Worm (Caenorhabditis elegans): ENCODE data around the gene grl-1.

The grl-1 gene

DNA sequence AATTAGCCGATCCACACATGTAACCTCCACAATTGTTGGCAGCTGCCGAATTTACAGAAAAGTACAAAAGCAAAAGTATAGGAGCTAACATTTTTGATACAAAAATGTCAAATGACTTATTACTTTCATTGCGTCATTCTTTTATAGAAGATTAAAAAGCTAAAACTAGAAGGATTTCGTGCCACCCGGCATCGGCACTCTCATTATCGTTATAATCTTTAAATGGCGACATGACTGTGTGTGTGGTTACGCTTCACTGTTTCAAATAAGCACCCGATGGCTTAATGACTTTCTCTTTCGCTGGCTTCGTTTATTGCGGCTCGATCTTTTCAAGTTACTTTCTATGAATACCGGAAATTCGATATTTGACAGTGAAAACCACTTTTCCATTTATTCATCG, at the start of gene grl-1:
grl-1 (minus strand) TSS at position 101 of the 400 bp plus-strand sequence.
- TF ChIP-seq klf-2 (GFP tag; conservative IDR thresholded peaks at IDR 0.05) = no peak
- no peak for TF ChIP-seq ref-1 (GFP tag; conservative IDR thresholded peaks at IDR 0.05)
- TF ChIP-seq cog-1 (tag; optimal IDR thresholded peaks at IDR 0.05) = no peak
- no peak for TF ChIP-seq med-1 (GFP tag; optimal IDR thresholded peaks at IDR 0.05; ENCODE audit: insufficient read depth)
- TF ChIP-seq ztf-29 (GFP tag; IDR thresholded peaks at IDR 0.05) = no peak
- no peak for TF ChIP-seq flt-1 (GFP tag; IDR thresholded peaks at IDR 0.05)
- no peak for TF ChIP-seq tab-1 (GFP tag; IDR thresholded peaks at IDR 0.05)
- no peak for TF ChIP-seq T22C8.4 (GFP tag; IDR thresholded peaks at IDR 0.05)
- no peak for TF ChIP-seq ztf-23 (GFP tag; IDR thresholded peaks at IDR 0.05)

ce11 chrV:5582860-5583259, 49.2 kb upstream of the grl-1 start:
- TF ChIP-seq cog-1 (tag; optimal IDR thresholded peaks at IDR 0.05) = no peak
- no peak for TF ChIP-seq T22C8.4 (GFP tag; IDR thresholded peaks at IDR 0.05)
- TF ChIP-seq ref-1 (GFP tag; conservative IDR thresholded peaks at IDR 0.05) = no peak

- TF ChIP-seq ref-1 (GFP tag; conservative IDR thresholded peaks at IDR 0.05) (no peak), ztf-29 (GFP tag; IDR thresholded peaks at IDR 0.05) (no peak), cog-1 (tag; optimal IDR thresholded peaks at IDR 0.05) (no peak)
Measured at ce11 chrV:5582308-5582707, 48.7 kb upstream of the grl-1 start.

ce11 chrV:5581312-5581711, 47.7 kb upstream of the grl-1 start, which contains the start of gene klc-2:
TSS of gene klc-2 (minus strand) at chrV:5581412.
- TF ChIP-seq ztf-29 (GFP tag; IDR thresholded peaks at IDR 0.05) (no peak), ref-1 (GFP tag; conservative IDR thresholded peaks at IDR 0.05) (no peak), flt-1 (GFP tag; IDR thresholded peaks at IDR 0.05) (no peak), klf-2 (GFP tag; conservative IDR thresholded peaks at IDR 0.05) (no peak), ztf-23 (GFP tag; IDR thresholded peaks at IDR 0.05) (no peak), cog-1 (tag; optimal IDR thresholded peaks at IDR 0.05) (no peak), T22C8.4 (GFP tag; IDR thresholded peaks at IDR 0.05) (no peak), med-1 (GFP tag; optimal IDR thresholded peaks at IDR 0.05; ENCODE audit: insufficient read depth) (no peak), tab-1 (GFP tag; IDR thresholded peaks at IDR 0.05) (no peak)

DNA sequence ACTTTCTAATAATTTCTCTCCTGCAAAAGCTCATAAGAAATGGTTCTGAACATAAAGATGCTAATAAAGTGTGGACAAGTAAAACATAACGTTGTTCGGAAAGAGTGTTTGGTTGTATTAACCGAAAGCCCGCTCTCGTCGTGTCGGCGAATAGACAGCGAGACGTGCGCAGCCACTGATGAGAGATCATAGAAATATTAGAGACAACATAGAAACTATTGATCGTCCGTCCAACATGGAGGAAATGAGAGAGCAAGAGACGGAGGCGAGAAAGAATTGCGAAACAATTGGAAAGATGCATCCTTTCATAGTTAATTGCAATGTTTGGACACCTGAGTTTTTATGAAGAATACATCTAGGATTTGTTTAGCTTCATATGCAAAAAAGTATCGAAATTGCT, 46.9 kb upstream of the grl-1 start:
- TF ChIP-seq T22C8.4 (GFP tag; IDR thresholded peaks at IDR 0.05) = peak; percentile 79
- TF ChIP-seq tab-1 (GFP tag; IDR thresholded peaks at IDR 0.05) = no peak
- TF ChIP-seq ztf-29 (GFP tag; IDR thresholded peaks at IDR 0.05) = 0 out of 2 replicates have a peak, but pooled peaks have one; percentile 19
- peak; percentile 73 for TF ChIP-seq cog-1 (tag; optimal IDR thresholded peaks at IDR 0.05)

DNA sequence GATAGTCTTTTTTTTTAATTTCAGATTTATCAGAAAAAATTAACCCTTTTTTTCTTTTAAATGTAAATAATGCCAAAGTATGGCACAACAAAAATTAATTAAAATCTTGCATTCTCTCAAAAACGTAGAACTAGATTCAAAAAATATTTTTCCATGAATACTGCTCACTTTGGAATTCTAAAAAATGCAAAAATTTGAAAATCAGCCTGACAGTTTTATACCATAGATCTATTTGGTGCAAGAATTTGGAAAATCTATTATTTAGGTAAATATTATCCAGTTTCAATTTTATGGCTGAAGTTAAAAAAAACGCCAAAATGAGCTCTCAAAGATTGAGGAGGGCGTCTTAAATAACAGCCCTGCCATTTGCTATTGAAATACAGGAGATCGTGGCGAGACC, 46.0 kb upstream of the grl-1 start:
- TF ChIP-seq klf-2 (GFP tag; conservative IDR thresholded peaks at IDR 0.05) (no peak), ztf-29 (GFP tag; IDR thresholded peaks at IDR 0.05) (no peak), T22C8.4 (GFP tag; IDR thresholded peaks at IDR 0.05) (no peak), tab-1 (GFP tag; IDR thresholded peaks at IDR 0.05) (no peak), cog-1 (tag; optimal IDR thresholded peaks at IDR 0.05) (no peak), ref-1 (GFP tag; conservative IDR thresholded peaks at IDR 0.05) (no peak), ztf-23 (GFP tag; IDR thresholded peaks at IDR 0.05) (no peak), med-1 (GFP tag; optimal IDR thresholded peaks at IDR 0.05; ENCODE audit: insufficient read depth) (no peak), flt-1 (GFP tag; IDR thresholded peaks at IDR 0.05) (no peak)

ce11 chrV:5576008-5576407, 42.4 kb upstream of the grl-1 start:
- no peak for TF ChIP-seq ref-1 (GFP tag; conservative IDR thresholded peaks at IDR 0.05)
- TF ChIP-seq tab-1 (GFP tag; IDR thresholded peaks at IDR 0.05) = no peak
- no peak for TF ChIP-seq med-1 (GFP tag; optimal IDR thresholded peaks at IDR 0.05; ENCODE audit: insufficient read depth)
- no peak for TF ChIP-seq flt-1 (GFP tag; IDR thresholded peaks at IDR 0.05)
- TF ChIP-seq ztf-29 (GFP tag; IDR thresholded peaks at IDR 0.05) = no peak
- no peak for TF ChIP-seq T22C8.4 (GFP tag; IDR thresholded peaks at IDR 0.05)
- no peak for TF ChIP-seq cog-1 (tag; optimal IDR thresholded peaks at IDR 0.05)
- no peak for TF ChIP-seq ztf-23 (GFP tag; IDR thresholded peaks at IDR 0.05)
- no peak for TF ChIP-seq klf-2 (GFP tag; conservative IDR thresholded peaks at IDR 0.05)

- TF ChIP-seq klf-2 (GFP tag; conservative IDR thresholded peaks at IDR 0.05) (no peak), med-1 (GFP tag; optimal IDR thresholded peaks at IDR 0.05; ENCODE audit: insufficient read depth) (no peak), T22C8.4 (GFP tag; IDR thresholded peaks at IDR 0.05) (no peak), tab-1 (GFP tag; IDR thresholded peaks at IDR 0.05) (no peak), ztf-23 (GFP tag; IDR thresholded peaks at IDR 0.05) (no peak), cog-1 (tag; optimal IDR thresholded peaks at IDR 0.05) (no peak), ref-1 (GFP tag; conservative IDR thresholded peaks at IDR 0.05) (no peak), ztf-29 (GFP tag; IDR thresholded peaks at IDR 0.05) (no peak), flt-1 (GFP tag; IDR thresholded peaks at IDR 0.05) (no peak)
Measured at ce11 chrV:5571691-5572090, 38.0 kb upstream of the grl-1 start.

DNA sequence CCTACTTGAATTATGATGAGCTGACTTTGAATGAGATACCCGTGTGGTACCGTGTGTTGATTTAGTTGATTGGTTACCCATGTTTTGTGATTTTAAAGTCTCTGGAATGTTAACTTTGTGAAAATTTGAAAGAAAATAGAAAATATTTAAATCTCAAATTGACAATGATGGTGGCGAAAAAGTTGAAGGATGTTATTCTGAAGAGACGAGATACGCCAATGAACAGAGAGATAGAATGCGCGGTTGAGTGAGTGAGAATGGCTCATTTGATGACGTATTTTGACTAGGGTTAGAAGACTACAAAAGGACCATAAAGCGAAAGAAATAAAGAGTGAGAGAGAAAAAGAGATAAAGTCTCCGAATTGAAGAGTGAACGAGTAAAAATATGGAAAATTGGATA, 36.8 kb upstream of the grl-1 start, which contains the start of gene glb-6:
glb-6 (minus strand) TSS at position 101 of the 400 bp plus-strand sequence.
- TF ChIP-seq flt-1 (GFP tag; IDR thresholded peaks at IDR 0.05) = no peak
- no peak for TF ChIP-seq ref-1 (GFP tag; conservative IDR thresholded peaks at IDR 0.05)
- TF ChIP-seq cog-1 (tag; optimal IDR thresholded peaks at IDR 0.05) = no peak
- no peak for TF ChIP-seq tab-1 (GFP tag; IDR thresholded peaks at IDR 0.05)
- TF ChIP-seq klf-2 (GFP tag; conservative IDR thresholded peaks at IDR 0.05) = no peak
- no peak for TF ChIP-seq ztf-23 (GFP tag; IDR thresholded peaks at IDR 0.05)
- TF ChIP-seq ztf-29 (GFP tag; IDR thresholded peaks at IDR 0.05) = no peak
- no peak for TF ChIP-seq med-1 (GFP tag; optimal IDR thresholded peaks at IDR 0.05; ENCODE audit: insufficient read depth)
- no peak for TF ChIP-seq T22C8.4 (GFP tag; IDR thresholded peaks at IDR 0.05)

ce11 chrV:5567119-5567518, 33.5 kb upstream of the grl-1 start, which contains the start of gene C18C4.7:
TSS of gene C18C4.7 (minus strand) at chrV:5567219.
- no peak for TF ChIP-seq med-1 (GFP tag; optimal IDR thresholded peaks at IDR 0.05; ENCODE audit: insufficient read depth)
- TF ChIP-seq flt-1 (GFP tag; IDR thresholded peaks at IDR 0.05) = no peak
- no peak for TF ChIP-seq klf-2 (GFP tag; conservative IDR thresholded peaks at IDR 0.05)
- no peak for TF ChIP-seq tab-1 (GFP tag; IDR thresholded peaks at IDR 0.05)
- TF ChIP-seq ztf-23 (GFP tag; IDR thresholded peaks at IDR 0.05) = no peak
- TF ChIP-seq T22C8.4 (GFP tag; IDR thresholded peaks at IDR 0.05) = no peak
- no peak for TF ChIP-seq ztf-29 (GFP tag; IDR thresholded peaks at IDR 0.05)
- no peak for TF ChIP-seq cog-1 (tag; optimal IDR thresholded peaks at IDR 0.05)
- TF ChIP-seq ref-1 (GFP tag; conservative IDR thresholded peaks at IDR 0.05) = no peak
